Comparison of ENCODE assay signal across 2 worm cellular contexts in genomic region chrIV:14611892-14612497, ce11.
TF ChIP-seq lines count a peak whose summit lies in the region.

No protein-coding gene starts in this region.

TF ChIP-seq in whole organism, L1 larva, 84 proteins besides CTCF, POLR2A, EP300 and RAD21 (continued from another document):
- TF ChIP-seq snu-23 (GFP tag; optimal IDR thresholded peaks at IDR 0.05; lab: Kevin White, UChicago) (peak; percentile 53), dpl-1 (GFP tag; optimal IDR thresholded peaks at IDR 0.05; lab: Kevin White, UChicago) (peak in 1 of 3 experiments; percentile 9), lin-14 (GFP tag; optimal IDR thresholded peaks at IDR 0.05; lab: Kevin White, UChicago) (peak; percentile 29), lsy-2 (tag; optimal IDR thresholded peaks at IDR 0.05; lab: Kevin White, UChicago) (no peak), elt-3 (tag; optimal IDR thresholded peaks at IDR 0.05; lab: Kevin White, UChicago) (peak in 3 of 6 experiments; percentile 14 to 71 (median 39)), swsn-7 (tag; optimal IDR thresholded peaks at IDR 0.05; lab: Kevin White, UChicago) (peak; percentile 15)

TF ChIP-seq in whole organism, L2 larva, 48 proteins besides CTCF, POLR2A, EP300 and RAD21 (continued from another document):
- TF ChIP-seq dmd-4 (tag; optimal IDR thresholded peaks at IDR 0.05; lab: Kevin White, UChicago) (no peak), blmp-1 (tag; optimal IDR thresholded peaks at IDR 0.05; lab: Kevin White, UChicago; ENCODE audit: insufficient read depth) (peak; percentile 11), F13H6.1 (tag; optimal IDR thresholded peaks at IDR 0.05; lab: Kevin White, UChicago) (no peak), nhr-25 (tag; optimal IDR thresholded peaks at IDR 0.05; lab: Kevin White, UChicago) (peak; percentile 61), egl-27 (tag; optimal IDR thresholded peaks at IDR 0.05; lab: Kevin White, UChicago) (no peak), ztf-1 (GFP tag; conservative IDR thresholded peaks at IDR 0.05; lab: Robert Waterston, UW) (no peak), nhr-6 (tag; optimal IDR thresholded peaks at IDR 0.05; lab: Kevin White, UChicago) (no peak)
